Worm (Caenorhabditis elegans) whole organism, L2 larva: ENCODE measurements around the gene T05C12.1.

Source experiments
- C34F6.9 ChIP-seq: fragments of 150-350 bp; optimal IDR thresholded peaks from 2 replicates; lab custom pipeline; 2014; ENCODE audit warnings: missing biosample characterization, missing genetic modification characterization
- F13H6.1 ChIP-seq: sonication (generic microtip); optimal IDR thresholded peaks from 2 replicates; lab custom pipeline; 2016; ENCODE audit warnings: missing genetic modification characterization, missing compliant biosample characterization
- R02D3.7 ChIP-seq: fragments of 150-350 bp; optimal IDR thresholded peaks from 2 replicates; lab custom pipeline; 2014; ENCODE audit warnings: missing biosample characterization, missing genetic modification characterization
- ZK546.5 ChIP-seq: sonication (generic microtip); optimal IDR thresholded peaks from 2 replicates; lab custom pipeline; 2017; ENCODE audit warnings: missing biosample characterization, missing genetic modification characterization
- alr-1 ChIP-seq: fragments of 150-350 bp; optimal IDR thresholded peaks from 2 replicates; lab custom pipeline; 2014; ENCODE audit warnings: missing biosample characterization, missing genetic modification characterization
- aly-2 ChIP-seq: fragments of 150-350 bp; optimal IDR thresholded peaks from 2 replicates; lab custom pipeline; 2014; ENCODE audit warnings: missing biosample characterization, missing genetic modification characterization
- ama-1 ChIP-seq: fragments of 150-350 bp; optimal IDR thresholded peaks from 2 replicates; lab custom pipeline; 2018; ENCODE audit warnings: inconsistent platforms
- ceh-16 ChIP-seq: fragments of 150-350 bp; optimal IDR thresholded peaks from 2 replicates; lab custom pipeline; 2014; ENCODE audit warnings: missing biosample characterization, missing genetic modification characterization
- crh-2 ChIP-seq: sonication (generic microtip); optimal IDR thresholded peaks from 2 replicates; lab custom pipeline; 2017; ENCODE audit warnings: missing biosample characterization, missing genetic modification characterization
- dmd-4 ChIP-seq: sonication (generic microtip); optimal IDR thresholded peaks from 2 replicates; lab custom pipeline; 2017; ENCODE audit warnings: missing biosample characterization, missing genetic modification characterization
- elt-1 ChIP-seq: fragments of 150-350 bp; optimal IDR thresholded peaks from 2 replicates; lab custom pipeline; 2014; ENCODE audit warnings: missing biosample characterization, missing genetic modification characterization
- elt-3 ChIP-seq: sonication (generic microtip); optimal IDR thresholded peaks from 2 replicates; lab custom pipeline; 2017; ENCODE audit warnings: missing biosample characterization, missing genetic modification characterization
- fos-1 ChIP-seq: fragments of 150-350 bp; optimal IDR thresholded peaks from 2 replicates; lab custom pipeline; 2014; ENCODE audit warnings: missing biosample characterization, missing genetic modification characterization
- gmeb-1 ChIP-seq: fragments of 150-350 bp; optimal IDR thresholded peaks from 2 replicates; lab custom pipeline; 2014; ENCODE audit warnings: missing biosample characterization, missing genetic modification characterization
- lin-13 ChIP-seq: fragments of 150-350 bp; optimal IDR thresholded peaks from 2 replicates; lab custom pipeline; 2014; ENCODE audit warnings: missing biosample characterization, missing genetic modification reagents, missing genetic modification characterization
- lin-39 ChIP-seq: fragments of 150-350 bp; optimal IDR thresholded peaks from 2 replicates; lab custom pipeline; 2014; ENCODE audit warnings: missing biosample characterization, missing genetic modification reagents, missing genetic modification characterization
- lsy-2 ChIP-seq, 2 experiments: fragments of 150-350 bp in 1 of 2; sonication (generic microtip) in 1 of 2; optimal IDR thresholded peaks; 2 replicates each; lab custom pipeline; 2014 to 2017; ENCODE audit warnings: missing biosample characterization in 2 of 2, missing genetic modification characterization in 2 of 2
- mab-5 ChIP-seq: fragments of 150-350 bp; optimal IDR thresholded peaks from 2 replicates; lab custom pipeline; 2014; ENCODE audit warnings: missing biosample characterization, missing genetic modification characterization
- mbf-1 ChIP-seq: sonication (generic microtip); optimal IDR thresholded peaks from 2 replicates; lab custom pipeline; 2017; ENCODE audit warnings: missing biosample characterization, missing genetic modification characterization
- mdl-1 ChIP-seq, 2 experiments: fragments of 150-350 bp in 1 of 2; sonication (generic microtip) in 1 of 2; optimal IDR thresholded peaks; 2 replicates each; lab custom pipeline; 2017; ENCODE audit warnings: missing biosample characterization in 2 of 2, missing genetic modification characterization in 2 of 2
- nhr-10 ChIP-seq: sonication (generic microtip); optimal IDR thresholded peaks from 2 replicates; lab custom pipeline; 2017; ENCODE audit warnings: missing biosample characterization, missing genetic modification characterization
- nhr-11 ChIP-seq: fragments of 150-350 bp; optimal IDR thresholded peaks from 2 replicates; lab custom pipeline; 2014; ENCODE audit warnings: missing biosample characterization, missing genetic modification characterization
- nhr-12 ChIP-seq: fragments of 150-350 bp; optimal IDR thresholded peaks from 2 replicates; lab custom pipeline; 2014; ENCODE audit warnings: missing biosample characterization, missing genetic modification characterization
- nhr-129 ChIP-seq: fragments of 150-350 bp; optimal IDR thresholded peaks from 2 replicates; lab custom pipeline; 2014; ENCODE audit warnings: missing biosample characterization, missing genetic modification characterization
- nhr-21 ChIP-seq: fragments of 150-350 bp; optimal IDR thresholded peaks from 2 replicates; lab custom pipeline; 2014; ENCODE audit warnings: missing biosample characterization, missing genetic modification characterization
- nhr-23 ChIP-seq: fragments of 150-350 bp; optimal IDR thresholded peaks from 2 replicates; lab custom pipeline; 2014; ENCODE audit warnings: missing biosample characterization, missing genetic modification reagents, missing genetic modification characterization
- nhr-237 ChIP-seq: fragments of 150-350 bp; optimal IDR thresholded peaks from 2 replicates; lab custom pipeline; 2014; ENCODE audit warnings: missing biosample characterization, missing genetic modification characterization
- nhr-25 ChIP-seq: fragments of 150-350 bp; sonication (generic microtip); optimal IDR thresholded peaks from 3 replicates; lab custom pipeline; 2014; ENCODE audit warnings: missing biosample characterization, missing genetic modification characterization
- nhr-6 ChIP-seq: fragments of 150-350 bp; optimal IDR thresholded peaks from 2 replicates; lab custom pipeline; 2014; ENCODE audit warnings: missing biosample characterization, missing genetic modification characterization
- peb-1 ChIP-seq: fragments of 150-350 bp; optimal IDR thresholded peaks from 2 replicates; lab custom pipeline; 2014; ENCODE audit warnings: missing biosample characterization, missing genetic modification characterization
- sem-4 ChIP-seq: fragments of 150-350 bp; optimal IDR thresholded peaks from 2 replicates; lab custom pipeline; 2014; ENCODE audit warnings: missing biosample characterization, missing genetic modification reagents, missing genetic modification characterization
- skn-1 ChIP-seq: sonication (generic microtip); optimal IDR thresholded peaks from 2 replicates; lab custom pipeline; 2017; ENCODE audit warnings: missing biosample characterization, missing genetic modification characterization
- sma-3 ChIP-seq: sonication (generic microtip); optimal IDR thresholded peaks from 2 replicates; lab custom pipeline; 2016; ENCODE audit warnings: missing genetic modification reagents, missing genetic modification characterization, missing compliant biosample characterization
- sma-9 ChIP-seq, 2 experiments: fragments of 150-350 bp in 1 of 2; sonication (generic microtip) in 1 of 2; optimal IDR thresholded peaks; 2 replicates each; lab custom pipeline; 2014 to 2016; ENCODE audit warnings: missing genetic modification characterization in 2 of 2, mild to moderate bottlenecking in 1 of 2, missing biosample characterization in 1 of 2, missing compliant biosample characterization in 1 of 2, missing genetic modification reagents in 1 of 2, moderate library complexity in 1 of 2
- unc-39 ChIP-seq: fragments of 150-350 bp; optimal IDR thresholded peaks from 2 replicates; lab custom pipeline; 2014; ENCODE audit warnings: missing biosample characterization, missing genetic modification characterization
- unc-55 ChIP-seq: fragments of 150-350 bp; sonication (generic microtip); optimal IDR thresholded peaks from 3 replicates; lab custom pipeline; 2014; ENCODE audit warnings: missing biosample characterization, missing genetic modification reagents, missing genetic modification characterization
- unc-62 ChIP-seq: fragments of 150-350 bp; optimal IDR thresholded peaks from 2 replicates; lab custom pipeline; 2014; ENCODE audit warnings: missing biosample characterization, missing genetic modification reagents, missing genetic modification characterization
- zag-1 ChIP-seq: fragments of 150-350 bp; optimal IDR thresholded peaks from 2 replicates; lab custom pipeline; 2014; ENCODE audit warnings: missing biosample characterization, missing genetic modification characterization
- ztf-1 ChIP-seq: fragments of 200-800 bp; sonication (Bioruptor generic); conservative IDR thresholded peaks from 2 replicates; pipeline ENCODE4 v1.3.6; 2022; ENCODE audit warnings: missing genetic modification characterization, missing compliant biosample characterization
- ztf-4 ChIP-seq: fragments of 150-350 bp; optimal IDR thresholded peaks from 2 replicates; lab custom pipeline; 2014; ENCODE audit warnings: missing biosample characterization, missing genetic modification characterization

The T05C12.1 gene

DNA sequence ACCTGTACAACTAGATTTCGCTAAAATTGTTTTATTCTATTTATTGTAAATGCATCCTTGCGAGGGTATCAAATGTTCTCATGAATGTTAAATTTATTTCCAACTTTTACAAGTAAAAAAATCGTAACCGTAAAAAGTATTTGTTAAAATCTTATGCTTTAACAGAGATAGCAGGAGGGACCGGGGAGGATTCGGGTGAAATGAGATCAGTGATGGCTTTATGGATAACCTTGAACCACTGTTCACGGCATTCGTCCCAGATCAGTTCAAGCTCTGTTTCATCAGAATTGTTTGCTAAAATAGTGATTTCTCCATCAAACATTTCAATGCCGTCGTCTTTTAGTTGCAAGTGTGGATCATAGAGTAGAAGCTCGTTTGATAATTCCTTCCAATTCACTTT lies 32.3 kb upstream of the T05C12.1 start:
- no peak for TF ChIP-seq nhr-10 (tag; lab: Kevin White, UChicago)
- no peak for TF ChIP-seq aly-2 (tag; lab: Kevin White, UChicago)
- TF ChIP-seq nhr-237, result no peak
- no peak for TF ChIP-seq sem-4 (tag; lab: Kevin White, UChicago)
- no peak for TF ChIP-seq ama-1 (lab: Kevin White, UChicago)
- no peak for TF ChIP-seq mbf-1 (tag; lab: Kevin White, UChicago)
- TF ChIP-seq ceh-16, result no peak
- TF ChIP-seq sma-9 (GFP tag; optimal IDR thresholded peaks at IDR 0.05; lab: Kevin White, UChicago), result no peak
- no peak for TF ChIP-seq sma-9 (tag; optimal IDR thresholded peaks at IDR 0.05; lab: Kevin White, UChicago)
- TF ChIP-seq zag-1, result no peak
- no peak for TF ChIP-seq nhr-11

DNA sequence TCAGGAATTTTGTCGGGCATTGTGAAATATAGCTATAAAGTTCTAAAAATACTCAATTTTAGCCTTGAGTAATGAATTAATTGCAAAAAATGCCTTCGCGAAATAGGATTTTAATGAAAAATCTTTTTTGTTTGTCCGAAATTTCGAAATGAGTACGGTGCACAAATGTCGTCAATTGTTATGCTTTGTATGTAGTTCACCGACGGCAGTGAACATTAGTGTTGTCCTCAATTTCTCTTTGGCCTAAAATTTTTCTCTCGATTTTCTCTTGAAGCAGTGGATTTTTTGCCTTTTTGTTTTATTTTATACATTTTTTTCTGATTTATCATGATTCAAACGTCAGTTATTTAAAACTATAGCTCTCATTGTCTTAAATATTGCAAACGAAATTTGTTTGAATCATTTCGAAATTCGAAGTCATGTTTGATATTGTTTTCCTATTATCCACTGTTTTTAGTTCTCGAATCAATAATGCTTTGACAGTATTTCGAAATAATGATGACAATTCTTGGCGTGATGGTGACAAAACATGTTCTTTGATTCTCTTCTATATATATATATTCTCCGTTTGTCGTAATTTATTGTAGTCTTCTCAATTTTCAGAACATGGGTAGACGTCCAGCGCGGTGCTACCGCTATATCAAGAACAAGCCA lies 30.1 kb upstream of the T05C12.1 start, which contains the start of the genes ints-11 and rpl-10:
ints-11 (minus strand) TSS at position 201 of the 654 bp plus-strand sequence.
rpl-10 (plus strand) TSS at position 604 of the 654 bp plus-strand sequence.
- TF ChIP-seq C34F6.9 (tag; lab: Kevin White, UChicago) (peak; percentile 85), unc-39 (no peak), F13H6.1 (tag; lab: Kevin White, UChicago) (no peak), nhr-6 (tag; lab: Kevin White, UChicago) (no peak), skn-1 (tag; lab: Kevin White, UChicago) (peak; percentile 6), ZK546.5 (tag; lab: Kevin White, UChicago) (no peak), sem-4 (tag; lab: Kevin White, UChicago) (no peak), R02D3.7 (tag; lab: Kevin White, UChicago) (no peak), mdl-1 (tag; optimal IDR thresholded peaks at IDR 0.05; lab: Kevin White, UChicago) (no peak), aly-2 (tag; lab: Kevin White, UChicago) (no peak), unc-55 (peak; percentile 85), crh-2 (peak; percentile 58), nhr-21 (no peak), elt-3 (tag; lab: Kevin White, UChicago) (no peak), gmeb-1 (tag; lab: Kevin White, UChicago) (peak; percentile 56), nhr-23 (tag; lab: Kevin White, UChicago) (no peak), lsy-2 (tag; optimal IDR thresholded peaks at IDR 0.05; lab: Kevin White, UChicago) (peak; percentile 65 to 97), lin-13 (peak; percentile 22), ztf-1 (GFP tag; lab: Robert Waterston, UW) (no peak), nhr-25 (no peak), mab-5 (tag; lab: Kevin White, UChicago) (no peak), elt-1 (no peak), lin-39 (tag; lab: Kevin White, UChicago) (no peak), sma-3 (GFP tag; lab: Kevin White, UChicago) (peak; percentile 43), alr-1 (no peak), peb-1 (tag; lab: Kevin White, UChicago) (no peak), fos-1 (tag; lab: Kevin White, UChicago) (peak; percentile 42), nhr-237 (no peak), nhr-12 (tag; lab: Kevin White, UChicago) (no peak), dmd-4 (tag; lab: Kevin White, UChicago) (no peak), unc-62 (GFP tag; lab: Kevin White, UChicago) (no peak), nhr-129 (peak; percentile 69)
- TF ChIP-seq, all 48 proteins: peak for 10

DNA sequence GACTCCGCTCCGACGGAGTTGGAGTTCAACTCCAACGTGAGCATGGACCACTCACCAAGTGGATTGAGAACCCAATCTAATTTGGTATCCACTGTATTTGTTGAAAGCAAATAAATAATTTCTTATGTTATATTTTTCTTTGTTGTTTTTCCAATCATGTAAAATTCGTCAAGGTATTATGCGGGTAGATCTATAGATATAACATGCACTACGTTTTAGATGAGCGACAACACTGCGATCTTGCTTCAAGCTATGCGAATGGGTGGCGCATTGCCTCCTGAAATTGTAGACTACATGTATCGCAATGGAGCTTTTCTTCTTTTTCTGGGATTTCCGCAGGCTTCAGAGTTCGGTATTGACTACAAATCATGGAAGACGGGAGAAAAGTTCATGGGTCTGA lies 28.9 kb upstream of the T05C12.1 start, which contains the start of gene F10B5.2:
F10B5.2 (plus strand) TSS at position 220 of the 400 bp plus-strand sequence.
- TF ChIP-seq ztf-4 (tag; lab: Kevin White, UChicago), result no peak
- TF ChIP-seq lsy-2 (tag; optimal IDR thresholded peaks at IDR 0.05; lab: Kevin White, UChicago), result no peak
- TF ChIP-seq unc-62 (GFP tag; lab: Kevin White, UChicago), result no peak
- no peak for TF ChIP-seq nhr-129
- TF ChIP-seq nhr-237, result no peak
- TF ChIP-seq unc-39, result no peak
- TF ChIP-seq lin-39 (tag; lab: Kevin White, UChicago), result no peak
- no peak for TF ChIP-seq nhr-25
- TF ChIP-seq alr-1, result no peak
- TF ChIP-seq lin-13, result no peak
- no peak for TF ChIP-seq ZK546.5 (tag; lab: Kevin White, UChicago)
